Fruit fly (Drosophila melanogaster) whole organism, wandering third instar larva: Measurements from ENCODE around the gene CG7778.

Experiments used
- CG32264 ChIP-seq: fragments of 200-800 bp; sonication (Bioruptor generic); optimal IDR thresholded peaks from 2 replicates; lab custom pipeline; 2016; ENCODE audit warnings: missing biosample characterization, missing genetic modification characterization
- CrebA ChIP-seq: fragments of 200-800 bp; sonication (Bioruptor generic); optimal IDR thresholded peaks from 2 replicates; lab custom pipeline; 2016; ENCODE audit warnings: missing biosample characterization, mild to moderate bottlenecking, missing genetic modification characterization, borderline replicate concordance
- Dfd ChIP-seq: fragments of >200 bp; optimal IDR thresholded peaks from 2 replicates; lab custom pipeline; 2017; ENCODE audit warnings: missing biosample characterization, missing genetic modification characterization
- Dif ChIP-seq: fragments of 200-275, 200-300 bp; sonication (Bioruptor generic); optimal IDR thresholded peaks from 2 replicates; lab custom pipeline; 2018; ENCODE audit warnings: missing biosample characterization, missing genetic modification characterization; ENCODE audit not compliant: partially characterized antibody
- GATAd ChIP-seq: sonication (Bioruptor generic); optimal IDR thresholded peaks from 2 replicates; lab custom pipeline; 2016; ENCODE audit warnings: missing biosample characterization, missing genetic modification characterization
- HLH106 ChIP-seq: fragments of 200-800 bp; optimal IDR thresholded peaks from 3 replicates; lab custom pipeline; 2019; ENCODE audit warnings: missing biosample characterization, mild to moderate bottlenecking, missing genetic modification characterization, moderate library complexity
- Hnf4 ChIP-seq: fragments of 200-800 bp; sonication (Bioruptor generic); optimal IDR thresholded peaks from 2 replicates; lab custom pipeline; 2016; ENCODE audit warnings: missing biosample characterization, mild to moderate bottlenecking, missing genetic modification characterization
- Hr78 ChIP-seq: fragments of >200 bp; optimal IDR thresholded peaks from 2 replicates; lab custom pipeline; 2017; ENCODE audit warnings: missing biosample characterization, missing genetic modification characterization
- Hr83 ChIP-seq: fragments of 200-300 bp; sonication (Bioruptor generic); optimal IDR thresholded peaks from 2 replicates; lab custom pipeline; 2016; ENCODE audit warnings: missing biosample characterization, mild to moderate bottlenecking, missing genetic modification characterization, moderate library complexity; ENCODE audit not compliant: poor library complexity, severe bottlenecking
- Jra ChIP-seq: sonication (Bioruptor generic); optimal IDR thresholded peaks from 2 replicates; lab custom pipeline; 2016; ENCODE audit warnings: missing biosample characterization, missing genetic modification characterization
- Mio ChIP-seq: sonication (Bioruptor generic); optimal IDR thresholded peaks from 2 replicates; lab custom pipeline; 2016; ENCODE audit warnings: missing biosample characterization, missing genetic modification characterization
- Myc ChIP-seq: fragments of >200 bp; optimal IDR thresholded peaks from 2 replicates; lab custom pipeline; 2017
- N ChIP-seq: fragments of >200 bp; optimal IDR thresholded peaks from 2 replicates; lab custom pipeline; 2018; ENCODE audit warnings: missing biosample characterization, missing external identifiers, missing genetic modification characterization
- OdsH ChIP-seq: fragments of 200-800 bp; sonication (Bioruptor generic); optimal IDR thresholded peaks from 2 replicates; lab custom pipeline; 2016; ENCODE audit warnings: missing biosample characterization, mild to moderate bottlenecking, missing genetic modification characterization
- Rel ChIP-seq, 2 experiments: fragments of 200-800 bp; sonication (Bioruptor generic) in 1 of 2; optimal IDR thresholded peaks; 2 replicates in 1 of 2; 3 replicates in 1 of 2; lab custom pipeline; 2016 to 2019; ENCODE audit warnings: mild to moderate bottlenecking in 2 of 2, missing biosample characterization in 2 of 2, missing genetic modification characterization in 2 of 2, moderate library complexity in 1 of 2
- Sp1 ChIP-seq: fragments of 200-800 bp; sonication (Bioruptor generic); optimal IDR thresholded peaks from 3 replicates; lab custom pipeline; 2019; ENCODE audit warnings: missing biosample characterization, mild to moderate bottlenecking, missing genetic modification characterization, moderate library complexity
- Vsx2 ChIP-seq: fragments of 200-300, 225-300 bp; sonication (Bioruptor generic); optimal IDR thresholded peaks from 2 replicates; lab custom pipeline; 2018; ENCODE audit warnings: missing biosample characterization, missing genetic modification characterization; ENCODE audit not compliant: partially characterized antibody
- br ChIP-seq: fragments of 200-800 bp; sonication (Bioruptor generic); optimal IDR thresholded peaks from 2 replicates; lab custom pipeline; 2016; ENCODE audit warnings: missing biosample characterization, missing genetic modification characterization
- brk ChIP-seq: fragments of 200-800 bp; sonication (Bioruptor generic); optimal IDR thresholded peaks from 2 replicates; lab custom pipeline; 2016; ENCODE audit warnings: missing biosample characterization, mild to moderate bottlenecking, missing genetic modification characterization
- dl ChIP-seq, 2 experiments: fragments of 175-275, 200-275 bp in 1 of 2; fragments of 200-275 bp in 1 of 2; sonication (Bioruptor generic); optimal IDR thresholded peaks; lab custom pipeline; 2018; ENCODE audit warnings: mild to moderate bottlenecking in 2 of 2, missing biosample characterization in 2 of 2, missing genetic modification characterization in 2 of 2, moderate library complexity in 2 of 2; ENCODE audit not compliant: partially characterized antibody in 2 of 2, insufficient read depth in 1 of 2
- ey ChIP-seq: fragments of 200-800 bp; sonication (Bioruptor generic); optimal IDR thresholded peaks from 2 replicates; lab custom pipeline; 2016; ENCODE audit warnings: missing biosample characterization, missing genetic modification characterization
- foxo ChIP-seq, 2 experiments: fragments of 200-800 bp; sonication (Bioruptor generic); optimal IDR thresholded peaks; 2 replicates in 1 of 2; 3 replicates in 1 of 2; lab custom pipeline; 2016 to 2017; ENCODE audit warnings: missing biosample characterization in 2 of 2, missing genetic modification characterization in 2 of 2
- fru ChIP-seq: fragments of 200-800 bp; sonication (Bioruptor generic); optimal IDR thresholded peaks from 3 replicates; lab custom pipeline; 2016; ENCODE audit warnings: missing biosample characterization, mild to moderate bottlenecking, missing genetic modification characterization
- h ChIP-seq: fragments of 200-800 bp; sonication (Bioruptor generic); optimal IDR thresholded peaks from 3 replicates; lab custom pipeline; 2016; ENCODE audit warnings: missing biosample characterization, mild to moderate bottlenecking, missing genetic modification characterization
- jim ChIP-seq: fragments of 175-275, 200-325 bp; sonication (Bioruptor generic); optimal IDR thresholded peaks from 2 replicates; lab custom pipeline; 2016; ENCODE audit warnings: missing biosample characterization, mild to moderate bottlenecking, missing genetic modification characterization
- lola ChIP-seq: fragments of >200 bp; optimal IDR thresholded peaks from 2 replicates; lab custom pipeline; 2017; ENCODE audit warnings: missing biosample characterization, missing genetic modification characterization
- pan ChIP-seq: fragments of >200 bp; optimal IDR thresholded peaks from 2 replicates; lab custom pipeline; 2017
- psq ChIP-seq: fragments of 200-800 bp; sonication (Bioruptor generic); optimal IDR thresholded peaks from 3 replicates; lab custom pipeline; 2017; ENCODE audit warnings: missing biosample characterization, mild to moderate bottlenecking, missing genetic modification characterization, moderate library complexity
- rgr ChIP-seq: fragments of 200-800 bp; sonication (Bioruptor generic); optimal IDR thresholded peaks from 3 replicates; lab custom pipeline; 2016; ENCODE audit warnings: missing biosample characterization, mild to moderate bottlenecking, missing genetic modification characterization
- sv ChIP-seq: fragments of 200-800 bp; sonication (Bioruptor generic); optimal IDR thresholded peaks from 3 replicates; lab custom pipeline; 2016; ENCODE audit warnings: missing biosample characterization, missing genetic modification characterization
- tai ChIP-seq: sonication (Bioruptor generic); optimal IDR thresholded peaks from 2 replicates; lab custom pipeline; 2016; ENCODE audit warnings: missing biosample characterization, missing genetic modification characterization
- usp ChIP-seq: fragments of >200 bp; optimal IDR thresholded peaks from 2 replicates; lab custom pipeline; 2017; ENCODE audit warnings: missing biosample characterization, missing genetic modification characterization
- woc ChIP-seq: sonication (Bioruptor generic); optimal IDR thresholded peaks from 2 replicates; lab custom pipeline; 2016; ENCODE audit warnings: missing biosample characterization, mild to moderate bottlenecking, missing genetic modification characterization

The CG7778 gene

DNA sequence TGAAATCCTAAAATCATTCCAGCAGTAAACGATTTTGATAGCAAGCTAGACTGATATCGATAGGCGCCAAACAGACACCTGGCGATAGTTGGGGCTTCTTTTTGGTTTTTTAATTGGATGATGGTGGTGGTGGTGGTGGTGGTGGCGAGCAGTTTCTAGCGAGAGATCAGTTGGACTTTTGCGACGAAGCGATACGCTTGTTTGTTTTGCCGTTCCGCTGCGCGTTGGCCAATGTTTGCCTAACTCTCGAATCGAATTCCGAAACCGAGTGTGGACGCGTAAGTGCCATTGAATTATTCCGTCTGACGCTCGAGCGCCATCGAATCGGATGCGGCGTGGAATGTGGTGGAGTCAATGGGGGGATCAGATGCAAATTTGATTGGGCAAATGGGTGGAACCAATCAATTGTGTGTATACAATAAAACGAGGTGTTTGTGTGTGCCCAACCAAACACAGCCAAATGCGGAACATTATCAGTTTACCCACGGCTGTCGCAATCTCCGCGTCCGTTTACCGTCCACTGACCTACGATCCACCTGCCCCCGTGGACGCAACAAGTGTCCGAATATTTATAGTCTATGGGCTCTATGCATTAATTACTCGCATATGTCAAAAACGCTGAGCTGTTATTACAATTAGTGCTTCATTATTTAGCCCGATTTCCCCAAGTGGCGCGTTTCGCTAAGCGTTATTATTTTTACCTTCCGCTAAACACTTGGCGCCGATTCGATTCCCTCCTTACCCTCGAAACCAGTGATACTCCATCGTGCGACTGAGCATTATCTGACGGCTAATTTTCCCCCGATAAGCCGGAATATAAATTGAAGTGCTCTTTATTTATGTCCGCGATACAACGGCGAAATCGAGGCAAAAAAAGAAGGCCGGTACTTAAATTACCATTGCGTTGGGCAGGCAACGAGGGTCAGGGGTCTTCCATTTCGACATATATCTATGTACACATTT is 24.2 kb downstream of the CG7778 start, which contains the start of gene CG17292:
CG17292 (plus strand) TSS at position 91 of the 963 bp plus-strand sequence.
- TF ChIP-seq Myc (lab: Kevin White, UChicago) (no peak), OdsH (GFP tag; lab: Kevin White, UChicago) (peak; percentile 68), Hr83 (peak; percentile 3), N (GFP tag; lab: Kevin White, UChicago) (no peak), jim (GFP tag; lab: Kevin White, UChicago) (no peak), Hr78 (GFP tag; lab: Kevin White, UChicago) (no peak), psq (GFP tag; lab: Kevin White, UChicago) (no peak), h (GFP tag; lab: Kevin White, UChicago) (peak; percentile 41), Hnf4 (peak; percentile 55), rgr (GFP tag; lab: Kevin White, UChicago) (peak; percentile 49), Mio (GFP tag; lab: Kevin White, UChicago) (no peak), Vsx2 (peak; percentile 98), Rel (GFP tag; optimal IDR thresholded peaks at IDR 0.05; lab: Kevin White, UChicago) (no peak), Rel (tag; optimal IDR thresholded peaks at IDR 0.05; lab: Kevin White, UChicago) (peak; percentile 48), br (GFP tag; lab: Kevin White, UChicago) (peak; percentile 15), Dif (GFP tag; lab: Kevin White, UChicago) (peak; percentile 87), foxo (GFP tag; optimal IDR thresholded peaks at IDR 0.05; lab: Kevin White, UChicago) (peak in 1 of 2 experiments; percentile 17), sv (GFP tag; lab: Kevin White, UChicago) (no peak), GATAd (GFP tag; lab: Kevin White, UChicago) (no peak)

DNA sequence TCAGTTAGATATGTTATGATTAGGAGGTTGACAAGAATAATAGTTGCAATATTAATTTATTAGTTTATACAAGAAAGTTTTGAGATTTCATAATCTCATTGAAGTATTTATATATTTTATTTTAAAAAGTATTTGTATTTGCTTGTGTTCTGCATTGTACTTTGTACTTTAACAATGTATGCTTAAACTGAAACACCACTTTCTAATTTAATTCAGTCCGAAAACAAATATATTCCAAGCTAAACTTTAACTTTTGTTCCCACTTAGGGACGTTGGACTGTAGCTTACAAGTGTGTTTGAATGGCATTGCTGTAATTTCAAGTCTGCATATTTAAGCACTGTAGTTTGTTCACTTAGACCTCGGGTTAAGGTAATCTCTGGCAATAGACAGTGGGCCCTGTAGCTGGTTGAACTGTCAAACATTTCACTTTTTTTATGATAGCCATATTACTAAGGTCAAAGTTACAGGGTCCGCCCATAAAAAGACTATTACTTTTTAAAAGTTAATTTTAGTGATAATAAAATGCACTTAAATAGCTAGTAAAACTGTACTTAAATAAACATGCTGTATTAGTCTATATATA is 25.0 kb downstream of the CG7778 start:
- no peak for TF ChIP-seq dl (GFP tag; optimal IDR thresholded peaks at IDR 0.05; lab: Kevin White, UChicago; ENCODE audit: insufficient read depth in 1 of 2, partially characterized antibody in 2 of 2)
- no peak for TF ChIP-seq psq (GFP tag; lab: Kevin White, UChicago)
- TF ChIP-seq Hr83 = no peak
- no peak for TF ChIP-seq ey (GFP tag; lab: Kevin White, UChicago)

dm6 chr2L:8372248-8372647 is 25.8 kb downstream of the CG7778 start:
- TF ChIP-seq Dfd (GFP tag; lab: Kevin White, UChicago) (no peak), Mio (GFP tag; lab: Kevin White, UChicago) (no peak), Rel (GFP tag; optimal IDR thresholded peaks at IDR 0.05; lab: Kevin White, UChicago) (no peak), Rel (tag; optimal IDR thresholded peaks at IDR 0.05; lab: Kevin White, UChicago) (peak; percentile 27), fru (GFP tag; lab: Kevin White, UChicago) (no peak), tai (GFP tag; lab: Kevin White, UChicago) (no peak), Myc (lab: Kevin White, UChicago) (no peak)

- TF ChIP-seq Hr83 (no peak), foxo (GFP tag; optimal IDR thresholded peaks at IDR 0.05; lab: Kevin White, UChicago) (no peak)
Measured at dm6 chr2L:8374235-8374634, 27.8 kb downstream of the CG7778 start, which contains the start of gene Wdr82. Wdr82 (plus strand) TSS chr2L:8374461.

DNA sequence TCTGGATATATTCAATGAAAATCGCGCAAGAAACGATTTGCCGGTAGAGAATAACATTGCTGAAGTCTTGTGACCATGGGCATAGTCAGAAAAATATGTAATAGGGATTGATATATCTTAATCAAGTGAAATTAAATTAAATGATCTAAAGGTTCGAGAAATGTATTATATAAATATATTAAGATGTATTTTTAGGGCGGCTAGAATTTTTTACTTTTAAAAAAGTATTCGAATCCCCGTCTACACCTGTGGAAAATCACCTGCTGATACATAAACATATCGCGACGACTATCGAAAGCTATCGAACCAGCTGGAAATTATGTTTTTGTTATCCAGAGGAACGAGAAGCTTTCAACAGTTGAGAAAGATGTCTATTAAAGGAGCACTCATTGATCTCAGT is 30.3 kb downstream of the CG7778 start, which contains the start of the genes CG13390 and CG17294:
CG13390 (minus strand) TSS at position 81 of the 400 bp plus-strand sequence.
CG17294 (plus strand) TSS at position 319 of the 400 bp plus-strand sequence.
- TF ChIP-seq Hnf4 = peak; percentile 99
- peak; percentile 85 for TF ChIP-seq Mio (GFP tag; lab: Kevin White, UChicago)
- TF ChIP-seq sv (GFP tag; lab: Kevin White, UChicago) = peak; percentile 98
- peak; percentile 99 for TF ChIP-seq fru (GFP tag; lab: Kevin White, UChicago)
- TF ChIP-seq psq (GFP tag; lab: Kevin White, UChicago) = peak; percentile 99
- peak; percentile 89 for TF ChIP-seq jim (GFP tag; lab: Kevin White, UChicago)
- TF ChIP-seq Dif (GFP tag; lab: Kevin White, UChicago) = no peak
- TF ChIP-seq brk = peak; percentile 99
- peak; percentile 97 for TF ChIP-seq ey (GFP tag; lab: Kevin White, UChicago)
- peak; percentile 87 to 100 for TF ChIP-seq foxo (GFP tag; optimal IDR thresholded peaks at IDR 0.05; lab: Kevin White, UChicago)
- TF ChIP-seq CG32264 (GFP tag; lab: Kevin White, UChicago) = peak; percentile 95
- TF ChIP-seq lola (GFP tag; lab: Kevin White, UChicago) = no peak
- no peak for TF ChIP-seq pan (lab: Kevin White, UChicago)
- no peak for TF ChIP-seq Myc (lab: Kevin White, UChicago)
- no peak for TF ChIP-seq Vsx2
- no peak for TF ChIP-seq usp (GFP tag; lab: Kevin White, UChicago)
- peak; percentile 83 for TF ChIP-seq Hr83
- peak; percentile 95 for TF ChIP-seq GATAd (GFP tag; lab: Kevin White, UChicago)
- peak; percentile 98 for TF ChIP-seq Jra (GFP tag; lab: Kevin White, UChicago)
- no peak for TF ChIP-seq N (GFP tag; lab: Kevin White, UChicago)
- peak; percentile 100 for TF ChIP-seq HLH106 (tag; lab: Kevin White, UChicago)
- TF ChIP-seq Dfd (GFP tag; lab: Kevin White, UChicago) = no peak
- peak; percentile 100 for TF ChIP-seq h (GFP tag; lab: Kevin White, UChicago)
- peak; percentile 97 for TF ChIP-seq br (GFP tag; lab: Kevin White, UChicago)
- TF ChIP-seq woc = peak; percentile 95
- peak; percentile 97 for TF ChIP-seq Rel (GFP tag; optimal IDR thresholded peaks at IDR 0.05; lab: Kevin White, UChicago)
- TF ChIP-seq Rel (tag; optimal IDR thresholded peaks at IDR 0.05; lab: Kevin White, UChicago) = peak; percentile 95
- peak; percentile 100 for TF ChIP-seq Sp1 (GFP tag; lab: Kevin White, UChicago)
- no peak for TF ChIP-seq Hr78 (GFP tag; lab: Kevin White, UChicago)
- TF ChIP-seq CrebA (GFP tag; lab: Kevin White, UChicago) = no peak
- no peak for TF ChIP-seq dl (GFP tag; optimal IDR thresholded peaks at IDR 0.05; lab: Kevin White, UChicago; ENCODE audit: insufficient read depth in 1 of 2, partially characterized antibody in 2 of 2)
